Worm (Caenorhabditis elegans): Measurements from ENCODE around the gene srx-128.

The srx-128 gene

DNA sequence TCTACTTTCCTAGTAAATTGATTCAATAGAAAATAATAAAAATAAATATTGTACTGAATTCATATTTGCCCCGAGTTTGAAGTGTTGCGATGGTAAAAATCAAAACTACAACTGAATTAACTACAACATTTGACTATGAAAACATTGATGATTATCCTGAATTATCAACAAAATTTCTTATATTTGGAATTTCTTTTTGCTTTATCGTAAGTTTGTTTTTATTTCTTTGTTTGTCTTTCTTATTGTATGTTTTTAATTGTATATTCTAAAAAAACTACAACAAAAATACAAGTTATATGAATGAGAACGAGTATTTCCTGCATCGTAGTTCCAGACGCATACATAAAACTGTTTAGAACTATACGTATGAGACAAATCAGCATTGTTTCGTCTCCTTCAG, at the start of gene srx-128:
TSS of gene srx-128 (plus strand) at position 301 of the 400 bp plus-strand sequence.
- no peak for TF ChIP-seq ztf-11 (tag; optimal IDR thresholded peaks at IDR 0.05)
- no peak for TF ChIP-seq lsy-2 (tag; optimal IDR thresholded peaks at IDR 0.05)
- no peak for TF ChIP-seq blmp-1 (tag; optimal IDR thresholded peaks at IDR 0.05)
- TF ChIP-seq cnd-1 (tag; optimal IDR thresholded peaks at IDR 0.05), result no peak
- TF ChIP-seq pha-4 (tag; optimal IDR thresholded peaks at IDR 0.05), result no peak
- TF ChIP-seq sptf-1 (tag; optimal IDR thresholded peaks at IDR 0.05), result no peak
- no peak for TF ChIP-seq unc-120 (tag; optimal IDR thresholded peaks at IDR 0.05; ENCODE audit: poor library complexity, severe bottlenecking)

DNA sequence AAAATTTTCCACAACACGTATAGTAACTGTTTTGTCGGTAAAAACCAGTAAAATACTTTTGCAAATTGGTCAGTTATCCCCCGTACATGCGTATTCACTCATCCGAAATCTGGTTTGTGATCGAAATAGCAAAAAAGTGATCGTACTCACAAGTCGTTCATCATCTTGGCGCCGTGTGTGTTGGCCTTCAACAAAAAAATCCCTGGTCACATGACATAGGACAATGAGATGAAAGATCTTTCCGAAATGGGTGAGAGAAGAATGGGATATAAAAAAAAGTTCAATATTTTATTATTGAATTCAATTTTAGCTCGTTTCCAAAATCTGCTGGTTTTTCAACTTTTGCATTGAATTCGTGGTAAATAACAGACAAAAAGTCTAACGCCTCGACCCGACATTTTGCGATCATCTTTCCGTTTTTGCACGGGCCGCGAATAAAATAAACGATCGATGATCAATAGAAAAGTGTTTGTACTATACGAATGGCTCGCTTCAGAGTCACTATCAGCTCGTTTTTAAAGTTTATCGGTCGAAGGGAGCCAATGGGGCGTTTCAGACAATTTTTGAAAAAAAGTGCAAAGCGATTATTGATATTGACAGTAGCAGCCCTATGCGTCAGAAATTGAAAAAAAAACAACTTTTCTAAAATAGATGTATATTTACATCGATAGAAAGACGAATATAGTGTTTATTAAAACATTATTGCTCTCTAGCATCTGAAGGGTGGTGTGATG, 49.2 kb upstream of the srx-128 start:
- TF ChIP-seq lsy-2 (tag; optimal IDR thresholded peaks at IDR 0.05) (no peak), unc-39 (tag; optimal IDR thresholded peaks at IDR 0.05) (no peak)

DNA sequence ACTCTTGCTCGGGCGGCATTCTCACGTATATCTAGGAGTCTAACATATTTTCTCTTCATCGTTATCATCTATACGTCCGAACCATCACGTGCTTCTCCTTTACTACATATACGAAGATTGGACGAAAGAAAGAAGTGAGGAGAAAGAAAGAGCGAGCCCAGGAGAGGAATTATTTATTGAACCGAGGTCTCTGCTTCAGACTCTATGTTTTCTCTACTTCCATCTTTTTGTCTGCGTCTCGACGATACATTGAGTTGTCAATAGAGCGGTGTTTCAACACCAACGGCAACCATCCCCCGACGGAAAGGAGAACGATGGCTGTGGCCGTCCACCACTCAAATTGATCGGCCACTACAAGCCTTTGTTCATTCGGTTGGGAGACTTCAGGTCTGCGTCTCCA, 47.9 kb upstream of the srx-128 start:
- no peak for TF ChIP-seq elt-3 (tag; optimal IDR thresholded peaks at IDR 0.05)
- no peak for TF ChIP-seq nhr-76 (tag; optimal IDR thresholded peaks at IDR 0.05)
- TF ChIP-seq ham-2 (GFP tag; optimal IDR thresholded peaks at IDR 0.05), result no peak
- no peak for TF ChIP-seq nhr-12 (tag; optimal IDR thresholded peaks at IDR 0.05)
- TF ChIP-seq cnd-1 (tag; optimal IDR thresholded peaks at IDR 0.05), result peak; percentile 9
- peak; percentile 75 for TF ChIP-seq lsy-2 (tag; optimal IDR thresholded peaks at IDR 0.05)
- no peak for TF ChIP-seq blmp-1 (tag; optimal IDR thresholded peaks at IDR 0.05)
- TF ChIP-seq ces-1 (GFP tag; optimal IDR thresholded peaks at IDR 0.05), result peak; percentile 59
- no peak for TF ChIP-seq ceh-83 (GFP tag; optimal IDR thresholded peaks at IDR 0.05)
- no peak for TF ChIP-seq zip-8 (tag; optimal IDR thresholded peaks at IDR 0.05)
- peak; percentile 91 for TF ChIP-seq unc-120 (tag; optimal IDR thresholded peaks at IDR 0.05; ENCODE audit: poor library complexity, severe bottlenecking)
- peak; percentile 94 for TF ChIP-seq unc-62 (GFP tag; optimal IDR thresholded peaks at IDR 0.05)
- TF ChIP-seq mab-5 (tag; optimal IDR thresholded peaks at IDR 0.05), result no peak
- TF ChIP-seq elt-1 (tag; optimal IDR thresholded peaks at IDR 0.05; ENCODE audit: borderline replicate concordance, insufficient read depth), result no peak
- peak; percentile 78 for TF ChIP-seq lin-13 (tag; optimal IDR thresholded peaks at IDR 0.05)
- TF ChIP-seq ceh-43 (GFP tag; optimal IDR thresholded peaks at IDR 0.05), result peak; percentile 24
- no peak for TF ChIP-seq ztf-11 (tag; optimal IDR thresholded peaks at IDR 0.05)
- no peak for TF ChIP-seq M03D4.4 (tag; optimal IDR thresholded peaks at IDR 0.05)
- no peak for TF ChIP-seq nhr-28 (tag; optimal IDR thresholded peaks at IDR 0.05)
- peak; percentile 85 for TF ChIP-seq mls-2 (tag; optimal IDR thresholded peaks at IDR 0.05)
- TF ChIP-seq drap-1 (GFP tag; optimal IDR thresholded peaks at IDR 0.05), result peak; percentile 43
- TF ChIP-seq sptf-1 (tag; optimal IDR thresholded peaks at IDR 0.05), result peak; percentile 38
- TF ChIP-seq ceh-39 (tag; optimal IDR thresholded peaks at IDR 0.05), result peak; percentile 36
- no peak for TF ChIP-seq snpc-4 (tag; optimal IDR thresholded peaks at IDR 0.05)
- TF ChIP-seq flh-1 (GFP tag; optimal IDR thresholded peaks at IDR 0.05), result no peak
- TF ChIP-seq nhr-237 (tag; optimal IDR thresholded peaks at IDR 0.05), result peak; percentile 82
- TF ChIP-seq lin-32 (GFP tag; optimal IDR thresholded peaks at IDR 0.05), result no peak
- TF ChIP-seq mep-1 (tag; optimal IDR thresholded peaks at IDR 0.05), result peak; percentile 81
- TF ChIP-seq pha-4 (tag; optimal IDR thresholded peaks at IDR 0.05), result peak; percentile 97
- peak; percentile 93 for TF ChIP-seq nhr-2 (tag; optimal IDR thresholded peaks at IDR 0.05)
- no peak for TF ChIP-seq sem-2 (GFP tag; optimal IDR thresholded peaks at IDR 0.05)
- peak; percentile 47 for TF ChIP-seq hlh-1 (tag; optimal IDR thresholded peaks at IDR 0.05)
- no peak for TF ChIP-seq unc-39 (tag; optimal IDR thresholded peaks at IDR 0.05)
- TF ChIP-seq tbx-8 (GFP tag; optimal IDR thresholded peaks at IDR 0.05), result no peak
- TF ChIP-seq bed-3 (GFP tag; optimal IDR thresholded peaks at IDR 0.05), result no peak

DNA sequence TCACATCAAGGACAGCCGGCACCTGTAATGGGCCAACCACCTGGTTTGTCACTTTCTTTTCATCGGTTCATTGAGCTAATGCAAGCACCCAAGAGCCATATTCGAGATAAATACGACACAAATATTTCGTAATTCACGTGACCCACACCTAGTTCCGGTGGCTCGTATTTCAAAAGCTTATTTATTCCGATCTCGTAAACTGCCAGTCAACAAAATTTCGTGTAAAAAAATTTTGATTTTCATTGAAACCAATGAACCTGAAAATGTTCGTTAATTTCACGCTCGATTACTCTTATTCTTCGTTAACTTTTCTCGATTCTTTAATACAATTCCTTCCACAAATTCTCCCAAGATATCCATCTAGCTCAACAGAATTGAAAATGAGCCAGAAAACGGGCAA, 47.2 kb upstream of the srx-128 start:
- no peak for TF ChIP-seq zip-8 (tag; optimal IDR thresholded peaks at IDR 0.05)
- no peak for TF ChIP-seq tbx-8 (GFP tag; optimal IDR thresholded peaks at IDR 0.05)
- no peak for TF ChIP-seq lin-32 (GFP tag; optimal IDR thresholded peaks at IDR 0.05)
- no peak for TF ChIP-seq flh-1 (GFP tag; optimal IDR thresholded peaks at IDR 0.05)
- TF ChIP-seq lsy-2 (tag; optimal IDR thresholded peaks at IDR 0.05), result no peak
- TF ChIP-seq blmp-1 (tag; optimal IDR thresholded peaks at IDR 0.05), result no peak
- TF ChIP-seq ces-1 (GFP tag; optimal IDR thresholded peaks at IDR 0.05), result no peak
- no peak for TF ChIP-seq unc-120 (tag; optimal IDR thresholded peaks at IDR 0.05; ENCODE audit: poor library complexity, severe bottlenecking)
- no peak for TF ChIP-seq ztf-11 (tag; optimal IDR thresholded peaks at IDR 0.05)
- no peak for TF ChIP-seq nhr-2 (tag; optimal IDR thresholded peaks at IDR 0.05)
- no peak for TF ChIP-seq ceh-83 (GFP tag; optimal IDR thresholded peaks at IDR 0.05)
- TF ChIP-seq sptf-1 (tag; optimal IDR thresholded peaks at IDR 0.05), result no peak
- TF ChIP-seq lin-13 (tag; optimal IDR thresholded peaks at IDR 0.05), result no peak
- no peak for TF ChIP-seq nhr-237 (tag; optimal IDR thresholded peaks at IDR 0.05)
- no peak for TF ChIP-seq pha-4 (tag; optimal IDR thresholded peaks at IDR 0.05)
- no peak for TF ChIP-seq nhr-28 (tag; optimal IDR thresholded peaks at IDR 0.05)
